Fruit fly (Drosophila melanogaster): Measurements from ENCODE around the gene CG13722.

DNA sequence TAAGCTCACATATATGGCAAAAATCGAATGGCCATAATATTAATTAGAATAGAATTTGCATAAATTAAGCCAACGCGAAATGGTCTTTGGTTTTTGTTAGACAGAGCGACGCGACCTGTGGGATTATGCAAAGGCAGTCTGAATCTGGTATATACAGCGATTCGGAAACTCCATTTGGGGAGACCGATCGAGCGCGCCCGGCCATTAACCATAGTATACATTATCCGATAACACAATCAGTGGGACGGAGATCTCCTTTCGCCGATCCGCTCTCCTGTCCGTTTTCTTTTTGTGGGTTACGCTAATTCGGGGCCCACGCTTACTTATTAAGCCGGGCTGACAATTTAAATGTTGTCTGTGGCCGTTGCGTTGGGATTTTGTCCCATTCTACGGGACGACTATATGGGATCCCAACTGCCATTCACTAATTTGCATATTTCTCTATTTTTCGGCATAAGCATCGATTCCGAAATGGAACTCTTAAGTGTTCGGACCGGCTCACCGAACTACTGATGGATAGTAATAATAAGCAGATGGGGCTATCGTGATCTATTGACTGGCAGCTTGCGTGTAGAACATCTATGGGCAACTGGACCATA, 13.0 kb downstream of the CG13722 start:
- TF ChIP-seq Hr39 (GFP tag; optimal IDR thresholded peaks at IDR 0.05) (no peak), CG15336 (GFP tag; IDR thresholded peaks at IDR 0.05) (no peak), CG10631 (GFP tag; optimal IDR thresholded peaks at IDR 0.05) (no peak), CG6792 (GFP tag; optimal IDR thresholded peaks at IDR 0.05) (no peak), CG8319 (GFP tag; optimal IDR thresholded peaks at IDR 0.05) (no peak), Ets96B (tag; optimal IDR thresholded peaks at IDR 0.05) (no peak)
